Fruit fly (Drosophila melanogaster) whole organism, embryonic: ENCODE results near the gene mRpL13.
A peak's percentile ranks its signal among the peaks of the same experiment; 100 is the strongest.

Experiments
- Atf3 ChIP-seq: fragments of 200-800 bp; sonication (Bioruptor generic); optimal IDR thresholded peaks from 3 replicates; lab custom pipeline; 2016; ENCODE audit warnings: missing biosample characterization, missing genetic modification characterization
- CG10147 ChIP-seq: fragments of 200-800 bp; sonication (Bioruptor generic); optimal IDR thresholded peaks from 2 replicates; lab custom pipeline; 2019; ENCODE audit warnings: missing biosample characterization, mild to moderate bottlenecking, missing genetic modification characterization, moderate library complexity
- CG1024 ChIP-seq: fragments of 200-800 bp; sonication (Bioruptor generic); IDR thresholded peaks from 2 replicates; pipeline ENCODE4 v1.3.6; 2022; ENCODE audit warnings: missing biosample characterization, missing genetic modification characterization
- CG10431 ChIP-seq: fragments of 200-800 bp; sonication (Bioruptor generic); optimal IDR thresholded peaks from 3 replicates; lab custom pipeline; 2018; ENCODE audit warnings: missing biosample characterization, mild to moderate bottlenecking, missing genetic modification characterization
- CG10654 ChIP-seq: fragments of 200-800 bp; sonication (Bioruptor generic); optimal IDR thresholded peaks from 2 replicates; lab custom pipeline; 2016; ENCODE audit warnings: missing biosample characterization, missing genetic modification characterization
- CG11247 ChIP-seq: fragments of 200-800 bp; sonication (Bioruptor generic); IDR thresholded peaks from 2 replicates; pipeline ENCODE4 v1.3.6; 2022; ENCODE audit warnings: missing biosample characterization, missing genetic modification characterization
- CG12071 ChIP-seq: fragments of 200-800 bp; sonication (Bioruptor generic); optimal IDR thresholded peaks from 3 replicates; lab custom pipeline; 2018; ENCODE audit warnings: missing biosample characterization, mild to moderate bottlenecking, missing genetic modification characterization
- CG12391 ChIP-seq: fragments of 200-800 bp; sonication (Bioruptor generic); optimal IDR thresholded peaks from 3 replicates; lab custom pipeline; 2018; ENCODE audit warnings: missing biosample characterization, mild to moderate bottlenecking, missing genetic modification characterization, moderate library complexity
- CG14710 ChIP-seq: fragments of 200-800 bp; sonication (Bioruptor generic); optimal IDR thresholded peaks from 3 replicates; lab custom pipeline; 2019; ENCODE audit warnings: missing biosample characterization, mild to moderate bottlenecking, missing genetic modification characterization, moderate library complexity
- CG14860 ChIP-seq: fragments of 200-800 bp; sonication (Bioruptor generic); IDR thresholded peaks from 3 replicates; pipeline ENCODE4 v1.3.6; 2022; ENCODE audit warnings: missing biosample characterization, missing genetic modification characterization; ENCODE audit not compliant: partially characterized antibody
- CG1602 ChIP-seq: fragments of 200-800 bp; sonication (Bioruptor generic); optimal IDR thresholded peaks from 3 replicates; lab custom pipeline; 2016; ENCODE audit warnings: missing biosample characterization, missing genetic modification characterization
- CG16863 ChIP-seq: fragments of 200-800 bp; sonication (Bioruptor generic); optimal IDR thresholded peaks from 3 replicates; lab custom pipeline; 2016; ENCODE audit warnings: missing biosample characterization, missing genetic modification characterization
- CG17328 ChIP-seq: fragments of 200-800 bp; sonication (Bioruptor generic); IDR thresholded peaks from 2 replicates; pipeline ENCODE4 v1.3.6; 2022; ENCODE audit warnings: missing biosample characterization, missing genetic modification characterization
- CG17612 ChIP-seq: fragments of 200-800 bp; sonication (Bioruptor generic); IDR thresholded peaks from 2 replicates; pipeline ENCODE4 v1.3.6; 2022; ENCODE audit warnings: missing biosample characterization, missing genetic modification characterization
- CG30431 ChIP-seq: fragments of 200-800 bp; sonication (Bioruptor generic); optimal IDR thresholded peaks from 2 replicates; lab custom pipeline; 2017; ENCODE audit warnings: missing biosample characterization, missing genetic modification characterization
- CG31224 ChIP-seq: fragments of 200-800 bp; sonication (Bioruptor generic); IDR thresholded peaks from 2 replicates; pipeline ENCODE4 v1.3.6; 2022; ENCODE audit warnings: missing biosample characterization, missing genetic modification characterization
- CG3995 ChIP-seq: fragments of 200-800 bp; sonication (Bioruptor generic); optimal IDR thresholded peaks from 3 replicates; lab custom pipeline; 2016; ENCODE audit warnings: missing biosample characterization, missing genetic modification characterization
- CG4707 ChIP-seq: fragments of 200-800 bp; sonication (Bioruptor generic); optimal IDR thresholded peaks from 2 replicates; lab custom pipeline; 2018; ENCODE audit warnings: missing biosample characterization, mild to moderate bottlenecking, missing genetic modification characterization, moderate library complexity
- CG5180 ChIP-seq: fragments of 200-800 bp; sonication (Bioruptor generic); optimal IDR thresholded peaks from 3 replicates; lab custom pipeline; 2017; ENCODE audit warnings: missing biosample characterization, missing genetic modification characterization, mild to moderate bottlenecking, moderate library complexity, missing genetic modification reagents
- CG6272 ChIP-seq: fragments of 200-800 bp; sonication (Bioruptor generic); IDR thresholded peaks from 2 replicates; pipeline ENCODE4 v1.3.6; 2022; ENCODE audit warnings: missing biosample characterization, missing genetic modification characterization
- CG6689 ChIP-seq: fragments of 200-800 bp; sonication (Bioruptor generic); IDR thresholded peaks from 2 replicates; pipeline ENCODE4 v1.3.6; 2022; ENCODE audit warnings: missing biosample characterization, missing genetic modification characterization
- CG7928 ChIP-seq: fragments of 200-800 bp; sonication (Bioruptor generic); optimal IDR thresholded peaks from 2 replicates; lab custom pipeline; 2017; ENCODE audit warnings: missing biosample characterization, mild to moderate bottlenecking, missing genetic modification characterization
- CG8281 ChIP-seq: fragments of 200-800 bp; sonication (Bioruptor generic); optimal IDR thresholded peaks from 2 replicates; lab custom pipeline; 2018; ENCODE audit warnings: missing biosample characterization, mild to moderate bottlenecking, missing genetic modification characterization, moderate library complexity
- CG9727 ChIP-seq: fragments of 200-800 bp; sonication (Bioruptor generic); optimal IDR thresholded peaks from 3 replicates; lab custom pipeline; 2017; ENCODE audit warnings: missing biosample characterization, mild to moderate bottlenecking, missing genetic modification characterization
- Dfd ChIP-seq, 2 experiments: fragments of >200 bp; optimal IDR thresholded peaks; 2 replicates each; lab custom pipeline; 2017; ENCODE audit warnings: missing biosample characterization in 2 of 2, missing genetic modification characterization in 2 of 2
- Elba2 ChIP-seq: fragments of 200-800 bp; sonication (Bioruptor generic); optimal IDR thresholded peaks from 3 replicates; lab custom pipeline; 2016; ENCODE audit warnings: missing biosample characterization, missing genetic modification characterization
- Fer2 ChIP-seq: fragments of 200-800 bp; sonication (Bioruptor generic); optimal IDR thresholded peaks from 2 replicates; lab custom pipeline; 2018; ENCODE audit warnings: missing biosample characterization, mild to moderate bottlenecking, missing genetic modification characterization, moderate library complexity
- HHEX ChIP-seq: fragments of 200-800 bp; sonication (Bioruptor generic); optimal IDR thresholded peaks from 3 replicates; lab custom pipeline; 2017; ENCODE audit warnings: missing biosample characterization, mild to moderate bottlenecking, missing genetic modification characterization, missing genetic modification reagents
- Hmx ChIP-seq: fragments of 200-800 bp; sonication (Bioruptor generic); optimal IDR thresholded peaks from 2 replicates; lab custom pipeline; 2016; ENCODE audit warnings: missing biosample characterization, missing genetic modification characterization
- Max ChIP-seq: fragments of 200-800 bp; sonication (Bioruptor generic); optimal IDR thresholded peaks from 2 replicates; lab custom pipeline; 2016; ENCODE audit warnings: missing biosample characterization, mild to moderate bottlenecking, missing genetic modification characterization
- Mes4 ChIP-seq: fragments of 200-800 bp; sonication (Bioruptor generic); optimal IDR thresholded peaks from 2 replicates; lab custom pipeline; 2016; ENCODE audit warnings: missing biosample characterization, missing genetic modification characterization
- Oli ChIP-seq: fragments of 200-800 bp; sonication (Bioruptor generic); optimal IDR thresholded peaks from 2 replicates; lab custom pipeline; 2018; ENCODE audit warnings: missing biosample characterization, mild to moderate bottlenecking, missing genetic modification characterization, moderate library complexity
- Optix ChIP-seq: fragments of 200-800 bp; sonication (Bioruptor generic); IDR thresholded peaks from 3 replicates; pipeline ENCODE4 v1.3.6; 2022; ENCODE audit warnings: missing biosample characterization, missing genetic modification characterization
- Stat92E ChIP-seq, 3 experiments: fragments of >200 bp in 2 of 3; fragments of 200-800 bp in 1 of 3; sonication (Bioruptor generic) in 1 of 3; optimal IDR thresholded peaks; 2 replicates each; lab custom pipeline; 2017 to 2019; ENCODE audit warnings: missing biosample characterization in 3 of 3, missing genetic modification characterization in 3 of 3, mild to moderate bottlenecking in 1 of 3, moderate library complexity in 1 of 3
- bcd ChIP-seq: fragments of 200-800 bp; sonication (Bioruptor generic); optimal IDR thresholded peaks from 2 replicates; lab custom pipeline; 2017; ENCODE audit warnings: missing biosample characterization, mild to moderate bottlenecking, missing genetic modification characterization
- gro ChIP-seq: fragments of 200-800 bp; sonication (Bioruptor generic); optimal IDR thresholded peaks from 2 replicates; lab custom pipeline; 2016; ENCODE audit warnings: missing biosample characterization, missing genetic modification characterization
- ind ChIP-seq: fragments of 200-800 bp; sonication (Bioruptor generic); optimal IDR thresholded peaks from 3 replicates; lab custom pipeline; 2016; ENCODE audit warnings: missing biosample characterization, missing genetic modification characterization
- lab ChIP-seq: fragments of 200-800 bp; sonication (Bioruptor generic); optimal IDR thresholded peaks from 3 replicates; lab custom pipeline; 2017; ENCODE audit warnings: missing biosample characterization, missing genetic modification characterization, mild to moderate bottlenecking, moderate library complexity, missing genetic modification reagents
- lilli ChIP-seq: fragments of 200-800 bp; sonication (Bioruptor generic); optimal IDR thresholded peaks from 3 replicates; lab custom pipeline; 2016; ENCODE audit warnings: missing biosample characterization, missing genetic modification characterization
- mld ChIP-seq: fragments of 200-800 bp; sonication (Bioruptor generic); IDR thresholded peaks from 3 replicates; pipeline ENCODE4 v1.3.6; 2022; ENCODE audit warnings: missing biosample characterization, missing genetic modification characterization; ENCODE audit not compliant: partially characterized antibody
- nmo ChIP-seq: fragments of 200-800 bp; sonication (Bioruptor generic); optimal IDR thresholded peaks from 2 replicates; lab custom pipeline; 2018; ENCODE audit warnings: missing biosample characterization, mild to moderate bottlenecking, missing genetic modification characterization, moderate library complexity
- onecut ChIP-seq: fragments of 200-800 bp; sonication (Bioruptor generic); IDR thresholded peaks from 2 replicates; pipeline ENCODE4 v1.3.6; 2022; ENCODE audit warnings: missing biosample characterization, missing genetic modification characterization
- peb ChIP-seq: fragments of 200-800 bp; sonication (Bioruptor generic); IDR thresholded peaks from 2 replicates; pipeline ENCODE4 v1.3.6; 2022; ENCODE audit warnings: missing biosample characterization, missing genetic modification characterization
- sd ChIP-seq: fragments of 200-800 bp; sonication (Bioruptor generic); optimal IDR thresholded peaks from 3 replicates; lab custom pipeline; 2018; ENCODE audit warnings: missing biosample characterization, mild to moderate bottlenecking, missing genetic modification characterization, moderate library complexity
- seq ChIP-seq: fragments of 200-800 bp; sonication (Bioruptor generic); IDR thresholded peaks from 2 replicates; pipeline ENCODE4 v1.3.6; 2022; ENCODE audit warnings: missing biosample characterization, missing genetic modification characterization
- sisA ChIP-seq: fragments of 200-800 bp; sonication (Bioruptor generic); IDR thresholded peaks from 2 replicates; pipeline ENCODE4 v1.3.6; 2022; ENCODE audit warnings: missing biosample characterization, missing genetic modification characterization
- tio ChIP-seq: fragments of 200-800 bp; sonication (Bioruptor generic); optimal IDR thresholded peaks from 2 replicates; lab custom pipeline; 2017; ENCODE audit warnings: missing biosample characterization, missing genetic modification characterization, inconsistent platforms
- unc-4 ChIP-seq: fragments of 200-800 bp; sonication (Bioruptor generic); IDR thresholded peaks from 2 replicates; pipeline ENCODE4 v1.3.6; 2022; ENCODE audit warnings: missing biosample characterization, missing genetic modification characterization; ENCODE audit not compliant: partially characterized antibody
- wor ChIP-seq: fragments of 200-800 bp; sonication (Bioruptor generic); IDR thresholded peaks from 2 replicates; pipeline ENCODE4 v1.3.6; 2022; ENCODE audit warnings: missing biosample characterization, missing genetic modification characterization
- zen2 ChIP-seq: fragments of 200-800 bp; sonication (Bioruptor generic); IDR thresholded peaks from 3 replicates; pipeline ENCODE4 v1.3.6; 2022; ENCODE audit warnings: missing biosample characterization, missing genetic modification characterization; ENCODE audit not compliant: partially characterized antibody

mRpL13 gene

dm6 chr2L:18881014-18881660 lies 22.1 kb upstream of the mRpL13 start, which contains the start of gene tup (continued):
- no peak for TF ChIP-seq CG3995 (GFP tag; lab: Kevin White, UChicago)
- TF ChIP-seq CG30431 (GFP tag; lab: Kevin White, UChicago), result no peak
- no peak for TF ChIP-seq CG1602 (GFP tag; lab: Kevin White, UChicago)
- no peak for TF ChIP-seq bcd (GFP tag; lab: Kevin White, UChicago)
- TF ChIP-seq Hmx, result no peak
- no peak for TF ChIP-seq lab (GFP tag; lab: Kevin White, UChicago)
- peak; percentile 88 for TF ChIP-seq seq (GFP tag; lab: Robert Waterston, UW)
- TF ChIP-seq Optix (GFP tag; lab: Robert Waterston, UW), result no peak
- TF ChIP-seq CG4707 (GFP tag; lab: Kevin White, UChicago), result no peak
- TF ChIP-seq CG10147, result no peak
- no peak for TF ChIP-seq Elba2 (GFP tag; lab: Kevin White, UChicago)
- no peak for TF ChIP-seq CG9727 (GFP tag; lab: Kevin White, UChicago)
- no peak for TF ChIP-seq unc-4
- TF ChIP-seq CG6689 (GFP tag; lab: Robert Waterston, UW), result peak; percentile 25; the same call in 1 of the 2 replicates
- TF ChIP-seq CG6272 (GFP tag; lab: Robert Waterston, UW), result no peak
- no peak for TF ChIP-seq CG31224
- TF ChIP-seq Dfd (GFP tag; optimal IDR thresholded peaks at IDR 0.05; lab: Kevin White, UChicago), result no peak
- TF ChIP-seq tio (GFP tag; lab: Kevin White, UChicago), result no peak
- no peak for TF ChIP-seq ind
- no peak for TF ChIP-seq lilli
- peak; percentile 9 for TF ChIP-seq Max
- no peak for TF ChIP-seq CG14860 (GFP tag; lab: Robert Waterston, UW)
- TF ChIP-seq Stat92E (GFP tag; optimal IDR thresholded peaks at IDR 0.05; lab: Kevin White, UChicago), result peak in 1 of 3 experiments; percentile 61
- no peak for TF ChIP-seq Mes4 (GFP tag; lab: Kevin White, UChicago)
- TF ChIP-seq CG12071 (GFP tag; lab: Kevin White, UChicago), result no peak
- no peak for TF ChIP-seq CG14710
- TF ChIP-seq Oli (tag; lab: Kevin White, UChicago), result no peak
- peak; percentile 27 for TF ChIP-seq sd (tag; lab: Kevin White, UChicago)
- no peak for TF ChIP-seq CG11247 (GFP tag; lab: Robert Waterston, UW)
- no peak for TF ChIP-seq onecut
- no peak for TF ChIP-seq CG10431 (GFP tag; lab: Kevin White, UChicago)
- TF ChIP-seq mld (GFP tag; lab: Robert Waterston, UW), result no peak
- TF ChIP-seq CG7928 (GFP tag; lab: Kevin White, UChicago), result no peak
- TF ChIP-seq CG1024 (GFP tag; lab: Robert Waterston, UW), result no peak; the same call in 1 of the 2 replicates
- no peak for TF ChIP-seq Atf3 (GFP tag; lab: Kevin White, UChicago)
- peak; percentile 55 for TF ChIP-seq nmo (GFP tag; lab: Kevin White, UChicago)
- no peak for TF ChIP-seq peb (GFP tag; lab: Robert Waterston, UW)
- TF ChIP-seq zen2, result 0 out of 3 replicates have a peak, but pooled peaks have one; percentile 20
- TF ChIP-seq CG17612, result no peak
- TF ChIP-seq CG17328, result peak; percentile 46
- no peak for TF ChIP-seq sisA (GFP tag; lab: Robert Waterston, UW)
- TF ChIP-seq CG5180, result peak; percentile 40
- no peak for TF ChIP-seq CG10654 (GFP tag; lab: Kevin White, UChicago)
- TF ChIP-seq Fer2 (tag; lab: Kevin White, UChicago), result no peak
- TF ChIP-seq gro (GFP tag; lab: Kevin White, UChicago), result no peak
- peak; percentile 8 for TF ChIP-seq CG8281 (tag; lab: Kevin White, UChicago)
- no peak for TF ChIP-seq HHEX
- TF ChIP-seq wor (GFP tag; lab: Robert Waterston, UW), result 0 out of 2 replicates have a peak, but pooled peaks have one; percentile 22
- TF ChIP-seq CG12391 (tag; lab: Kevin White, UChicago), result no peak
- no peak for TF ChIP-seq CG16863 (GFP tag; lab: Kevin White, UChicago)
